Fruit fly (Drosophila melanogaster) whole organism, adult: Measurements from ENCODE around the gene Pka-C2.

Experiments used
- CG11617 ChIP-seq: fragments of 200-800 bp; sonication (Bioruptor generic); optimal IDR thresholded peaks from 2 replicates; lab custom pipeline; 2017; ENCODE audit warnings: mild to moderate bottlenecking, missing biosample characterization, missing genetic modification reagents, missing genetic modification characterization
- CG12768 ChIP-seq: fragments of 200-800 bp; sonication (Bioruptor generic); optimal IDR thresholded peaks from 2 replicates; lab custom pipeline; 2017; ENCODE audit warnings: missing biosample characterization, missing genetic modification characterization, mild to moderate bottlenecking, moderate library complexity, missing genetic modification reagents
- CG1620 ChIP-seq: fragments of 200-800 bp; sonication (Bioruptor generic); optimal IDR thresholded peaks from 2 replicates; lab custom pipeline; 2016; ENCODE audit warnings: missing biosample characterization, missing genetic modification characterization
- CG33017 ChIP-seq: fragments of 200-800 bp; sonication (Bioruptor generic); optimal IDR thresholded peaks from 2 replicates; lab custom pipeline; 2018; ENCODE audit warnings: missing biosample characterization, mild to moderate bottlenecking, missing genetic modification characterization, moderate library complexity
- CG7045 ChIP-seq: fragments of 200-800 bp; sonication (Bioruptor generic); optimal IDR thresholded peaks from 2 replicates; lab custom pipeline; 2017; ENCODE audit warnings: missing biosample characterization, mild to moderate bottlenecking, missing genetic modification characterization
- CG7101 ChIP-seq: fragments of 200-800 bp; sonication (Bioruptor generic); optimal IDR thresholded peaks from 2 replicates; lab custom pipeline; 2018; ENCODE audit warnings: missing biosample characterization, mild to moderate bottlenecking, missing genetic modification characterization, moderate library complexity
- Hr96 ChIP-seq: fragments of 200-800 bp; sonication (Bioruptor generic); optimal IDR thresholded peaks from 2 replicates; lab custom pipeline; 2016; ENCODE audit warnings: missing biosample characterization, missing genetic modification characterization
- tj ChIP-seq: fragments of 200-800 bp; sonication (Bioruptor generic); optimal IDR thresholded peaks from 3 replicates; lab custom pipeline; 2017; ENCODE audit warnings: missing biosample characterization, mild to moderate bottlenecking, missing genetic modification characterization, moderate library complexity

DNA sequence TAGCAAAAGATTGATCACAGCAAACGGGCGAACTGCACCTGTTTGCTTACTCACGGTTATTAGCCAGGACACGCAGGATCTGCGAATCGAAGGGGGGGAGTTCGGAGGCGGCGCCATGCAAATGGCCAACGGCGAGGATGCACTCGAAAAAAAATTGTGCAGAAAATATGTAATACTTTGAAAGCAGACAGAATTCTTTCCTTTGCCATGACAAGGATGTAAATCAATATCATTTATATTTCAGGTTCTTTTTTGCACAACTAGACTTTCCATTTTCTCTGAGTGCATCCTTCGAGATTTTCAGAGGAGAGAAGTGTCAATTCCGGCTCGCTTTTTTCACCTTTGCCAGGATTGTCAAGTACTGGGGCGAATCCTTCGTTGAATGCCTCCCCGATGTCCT is 12.3 kb upstream of the Pka-C2 start:
- TF ChIP-seq Hr96 (GFP tag; lab: Kevin White, UChicago) (no peak), CG12768 (GFP tag; lab: Kevin White, UChicago) (no peak), tj (GFP tag; lab: Kevin White, UChicago) (no peak), CG7101 (tag; lab: Kevin White, UChicago) (no peak), CG11617 (no peak), CG33017 (tag; lab: Kevin White, UChicago) (no peak), CG7045 (GFP tag; lab: Kevin White, UChicago) (no peak), CG1620 (no peak)
